Fruit fly (Drosophila melanogaster) whole organism, embryonic: Measurements from ENCODE around the gene CG46059.
A peak's percentile ranks its signal among the peaks of the same experiment; 100 is the strongest.

Source experiments
- Adf1 ChIP-seq: fragments of 200-800 bp; sonication (Bioruptor generic); IDR thresholded peaks from 2 replicates; pipeline ENCODE4 v1.3.6; 2022; ENCODE audit warnings: missing biosample characterization, missing genetic modification characterization
- Awh ChIP-seq: fragments of 200-800 bp; sonication (Bioruptor generic); IDR thresholded peaks from 2 replicates; pipeline ENCODE4, ENCODE4 v1.3.6; 2022; ENCODE audit warnings: missing biosample characterization, missing genetic modification characterization
- B-H2 ChIP-seq: fragments of 200-800 bp; sonication (Bioruptor generic); optimal IDR thresholded peaks from 2 replicates; lab custom pipeline; 2018; ENCODE audit warnings: missing biosample characterization, mild to moderate bottlenecking, missing genetic modification characterization
- BEAF-32 ChIP-seq: fragments of 200-800 bp; sonication (Bioruptor generic); optimal IDR thresholded peaks from 3 replicates; lab custom pipeline; 2017; ENCODE audit warnings: missing biosample characterization, missing genetic modification characterization, mild to moderate bottlenecking, moderate library complexity, missing genetic modification reagents
- BtbVII ChIP-seq: fragments of 200-800 bp; sonication (Bioruptor generic); optimal IDR thresholded peaks from 3 replicates; lab custom pipeline; 2017; ENCODE audit warnings: missing biosample characterization, mild to moderate bottlenecking, missing genetic modification characterization
- CG12299 ChIP-seq: fragments of 200-800 bp; sonication (Bioruptor generic); optimal IDR thresholded peaks from 2 replicates; lab custom pipeline; 2018; ENCODE audit warnings: missing biosample characterization, mild to moderate bottlenecking, missing genetic modification characterization
- CG14014 ChIP-seq: fragments of 200-800 bp; sonication (Bioruptor generic); IDR thresholded peaks from 2 replicates; pipeline ENCODE4 v1.3.6; 2022; ENCODE audit warnings: missing biosample characterization, missing genetic modification characterization
- CG15514 ChIP-seq: fragments of 200-800 bp; sonication (Bioruptor generic); optimal IDR thresholded peaks from 3 replicates; lab custom pipeline; 2017; ENCODE audit warnings: missing biosample characterization, missing genetic modification characterization, mild to moderate bottlenecking, moderate library complexity, missing genetic modification reagents
- CG17568 ChIP-seq: fragments of 200-800 bp; sonication (Bioruptor generic); optimal IDR thresholded peaks from 2 replicates; lab custom pipeline; 2018; ENCODE audit warnings: missing biosample characterization, mild to moderate bottlenecking, missing genetic modification characterization, moderate library complexity
- CG17912 ChIP-seq: fragments of 200-800 bp; sonication (Bioruptor generic); optimal IDR thresholded peaks from 2 replicates; lab custom pipeline; 2018; ENCODE audit warnings: missing biosample characterization, mild to moderate bottlenecking, missing genetic modification characterization
- CG1832 ChIP-seq: fragments of 200-800 bp; sonication (Bioruptor generic); optimal IDR thresholded peaks from 2 replicates; lab custom pipeline; 2017; ENCODE audit warnings: missing biosample characterization, mild to moderate bottlenecking, missing genetic modification characterization, inconsistent platforms
- CG18599 ChIP-seq: fragments of 200-800 bp; sonication (Bioruptor generic); optimal IDR thresholded peaks from 3 replicates; lab custom pipeline; 2017; ENCODE audit warnings: missing biosample characterization, missing genetic modification characterization, mild to moderate bottlenecking, moderate library complexity, missing genetic modification reagents
- CG18764 ChIP-seq: fragments of 200-800 bp; sonication (Bioruptor generic); optimal IDR thresholded peaks from 3 replicates; lab custom pipeline; 2016; ENCODE audit warnings: missing biosample characterization, missing genetic modification characterization
- CG2116 ChIP-seq: fragments of 200-800 bp; sonication (Bioruptor generic); optimal IDR thresholded peaks from 3 replicates; lab custom pipeline; 2018; ENCODE audit warnings: missing biosample characterization, mild to moderate bottlenecking, missing genetic modification characterization
- CG2199 ChIP-seq: fragments of 200-800 bp; sonication (Bioruptor generic); IDR thresholded peaks from 3 replicates; pipeline ENCODE4 v1.3.6; 2022; ENCODE audit warnings: missing biosample characterization, missing genetic modification characterization
- CG3065 ChIP-seq: fragments of 200-800 bp; sonication (Bioruptor generic); optimal IDR thresholded peaks from 2 replicates; lab custom pipeline; 2016; ENCODE audit warnings: missing biosample characterization, missing genetic modification characterization
- CG31365 ChIP-seq: fragments of 200-800 bp; sonication (Bioruptor generic); optimal IDR thresholded peaks from 2 replicates; lab custom pipeline; 2018; ENCODE audit warnings: missing biosample characterization, mild to moderate bottlenecking, missing genetic modification characterization
- CG7987 ChIP-seq: fragments of 200-800 bp; sonication (Bioruptor generic); optimal IDR thresholded peaks from 2 replicates; lab custom pipeline; 2018; ENCODE audit warnings: missing biosample characterization, mild to moderate bottlenecking, missing genetic modification characterization, moderate library complexity
- Chrac-16 ChIP-seq: fragments of 200-800 bp; sonication (Bioruptor generic); optimal IDR thresholded peaks from 3 replicates; lab custom pipeline; 2016; ENCODE audit warnings: missing biosample characterization, missing genetic modification characterization
- D ChIP-seq, 2 experiments: fragments of 200-800 bp in 1 of 2; fragments of >200 bp in 1 of 2; sonication (Bioruptor generic) in 1 of 2; optimal IDR thresholded peaks; 2 replicates in 1 of 2; 3 replicates in 1 of 2; lab custom pipeline; 2017; ENCODE audit warnings: mild to moderate bottlenecking in 1 of 2, missing biosample characterization in 1 of 2, missing genetic modification characterization in 1 of 2, missing genetic modification reagents in 1 of 2
- Dip3 ChIP-seq: fragments of 200-800 bp; sonication (Bioruptor generic); optimal IDR thresholded peaks from 3 replicates; lab custom pipeline; 2016; ENCODE audit warnings: missing biosample characterization, missing genetic modification characterization
- Eip74EF ChIP-seq, 2 experiments: fragments of 200-800 bp in 1 of 2; fragments of >200 bp in 1 of 2; sonication (Bioruptor generic) in 1 of 2; optimal IDR thresholded peaks; 2 replicates each; lab custom pipeline; 2017 to 2019; ENCODE audit warnings: missing biosample characterization in 2 of 2, missing genetic modification characterization in 2 of 2, mild to moderate bottlenecking in 1 of 2, moderate library complexity in 1 of 2
- Lpt ChIP-seq: fragments of >200 bp; optimal IDR thresholded peaks from 2 replicates; lab custom pipeline; 2018; ENCODE audit warnings: missing biosample characterization, missing genetic modification characterization
- MESR4 ChIP-seq: fragments of 200-800 bp; sonication (Bioruptor generic); optimal IDR thresholded peaks from 2 replicates; lab custom pipeline; 2018; ENCODE audit warnings: missing biosample characterization, mild to moderate bottlenecking, missing genetic modification characterization, moderate library complexity
- Med ChIP-seq: fragments of 200-800 bp; sonication (Bioruptor generic); peaks from one replicate; lab custom pipeline; 2016; ENCODE audit warnings: missing biosample characterization, missing genetic modification characterization, mild to moderate bottlenecking, inconsistent platforms, moderate library complexity
- Nf-YC ChIP-seq: fragments of 200-800 bp; optimal IDR thresholded peaks from 3 replicates; lab custom pipeline; 2019; ENCODE audit warnings: missing biosample characterization, mild to moderate bottlenecking, missing genetic modification characterization, moderate library complexity
- Opbp ChIP-seq: fragments of 200-800 bp; sonication (Bioruptor generic); IDR thresholded peaks from 3 replicates; pipeline ENCODE4 v1.3.6; 2022; ENCODE audit warnings: missing biosample characterization, missing genetic modification characterization; ENCODE audit not compliant: partially characterized antibody
- Ptx1 ChIP-seq: fragments of 200-800 bp; sonication (Bioruptor generic); IDR thresholded peaks from 2 replicates; pipeline ENCODE4 v1.3.6; 2022; ENCODE audit warnings: missing biosample characterization, missing genetic modification characterization
- Sox100B ChIP-seq: fragments of 200-800 bp; sonication (Bioruptor generic); optimal IDR thresholded peaks from 3 replicates; lab custom pipeline; 2018; ENCODE audit warnings: missing biosample characterization, mild to moderate bottlenecking, missing genetic modification characterization
- Spps ChIP-seq: fragments of 200-800 bp; sonication (Bioruptor generic); optimal IDR thresholded peaks from 2 replicates; lab custom pipeline; 2018; ENCODE audit warnings: missing biosample characterization, mild to moderate bottlenecking, missing genetic modification characterization
- Sry-δ ChIP-seq: fragments of 200-800 bp; sonication (Bioruptor generic); optimal IDR thresholded peaks from 2 replicates; lab custom pipeline; 2016; ENCODE audit warnings: missing biosample characterization, missing genetic modification characterization
- cas ChIP-seq: fragments of 200-800 bp; sonication (Bioruptor generic); IDR thresholded peaks from 2 replicates; pipeline ENCODE4 v1.3.6; 2022; ENCODE audit warnings: missing biosample characterization, missing genetic modification characterization
- chinmo ChIP-seq: fragments of 200-800 bp; sonication (Bioruptor generic); IDR thresholded peaks from 4 replicates; pipeline ENCODE4 v1.3.6; 2022; ENCODE audit warnings: missing biosample characterization, missing genetic modification characterization; ENCODE audit not compliant: partially characterized antibody
- corto ChIP-seq: fragments of 200-800 bp; sonication (Bioruptor generic); optimal IDR thresholded peaks from 2 replicates; lab custom pipeline; 2016; ENCODE audit warnings: missing biosample characterization, mild to moderate bottlenecking, missing genetic modification characterization, moderate library complexity
- grn ChIP-seq: fragments of 200-800 bp; sonication (Bioruptor generic); optimal IDR thresholded peaks from 3 replicates; lab custom pipeline; 2017; ENCODE audit warnings: missing biosample characterization, missing genetic modification characterization
- nom ChIP-seq: fragments of 200-800 bp; sonication (Bioruptor generic); optimal IDR thresholded peaks from 2 replicates; lab custom pipeline; 2017; ENCODE audit warnings: missing biosample characterization, missing genetic modification characterization, mild to moderate bottlenecking, moderate library complexity, missing genetic modification reagents
- phol ChIP-seq: fragments of 200-800 bp; sonication (Bioruptor generic); optimal IDR thresholded peaks from 3 replicates; lab custom pipeline; 2018; ENCODE audit warnings: missing biosample characterization, mild to moderate bottlenecking, missing genetic modification characterization, moderate library complexity
- rib ChIP-seq: fragments of 200-800 bp; sonication (Bioruptor generic); IDR thresholded peaks from 2 replicates; pipeline ENCODE4 v1.3.6; 2022; ENCODE audit warnings: missing biosample characterization, missing genetic modification characterization
- unc-4 ChIP-seq: fragments of 200-800 bp; sonication (Bioruptor generic); IDR thresholded peaks from 2 replicates; pipeline ENCODE4 v1.3.6; 2022; ENCODE audit warnings: missing biosample characterization, missing genetic modification characterization; ENCODE audit not compliant: partially characterized antibody
- vvl ChIP-seq: fragments of 200-800 bp; sonication (Bioruptor generic); IDR thresholded peaks from 2 replicates; pipeline ENCODE4 v1.3.6; 2022; ENCODE audit warnings: missing biosample characterization, missing genetic modification characterization
- zf30C ChIP-seq: fragments of 200-800 bp; sonication (Bioruptor generic); optimal IDR thresholded peaks from 3 replicates; lab custom pipeline; 2018; ENCODE audit warnings: missing biosample characterization, mild to moderate bottlenecking, missing genetic modification characterization
- zfh2 ChIP-seq: fragments of 200-800 bp; sonication (Bioruptor generic); optimal IDR thresholded peaks from 2 replicates; lab custom pipeline; 2016; ENCODE audit warnings: missing biosample characterization, missing genetic modification characterization

CG46059 gene

dm6 chr2L:19134814-19135523, 48.6 kb downstream of the CG46059 start, which contains the start of gene Polr1D (continued):
- TF ChIP-seq Lpt (GFP tag; lab: Kevin White, UChicago), result peak; percentile 71
- TF ChIP-seq MESR4 (GFP tag; lab: Kevin White, UChicago), result no peak
- no peak for TF ChIP-seq CG17912 (GFP tag; lab: Kevin White, UChicago)
- 0 out of 2 replicates have a peak, but pooled peaks have one; percentile 35 for TF ChIP-seq Ptx1
- TF ChIP-seq CG18599 (GFP tag; lab: Kevin White, UChicago), result peak; percentile 17
- no peak for TF ChIP-seq CG18764 (GFP tag; lab: Kevin White, UChicago)
- TF ChIP-seq CG12299 (tag; lab: Kevin White, UChicago), result peak; percentile 54
- no peak for TF ChIP-seq Chrac-16 (GFP tag; lab: Kevin White, UChicago)
- peak; percentile 3 for TF ChIP-seq Nf-YC
- TF ChIP-seq CG7987 (GFP tag; lab: Kevin White, UChicago), result no peak
- TF ChIP-seq CG1832 (GFP tag; lab: Kevin White, UChicago), result peak; percentile 41
- TF ChIP-seq zfh2, result no peak
- TF ChIP-seq CG15514 (GFP tag; lab: Kevin White, UChicago), result no peak
- TF ChIP-seq vvl (GFP tag; lab: Robert Waterston, UW), result peak; percentile 57; the same call in 1 of the 2 replicates
- peak; percentile 91 for TF ChIP-seq D (optimal IDR thresholded peaks at IDR 0.05; lab: Kevin White, UChicago)
- no peak for TF ChIP-seq D (GFP tag; optimal IDR thresholded peaks at IDR 0.05; lab: Kevin White, UChicago)
- TF ChIP-seq CG17568 (GFP tag; lab: Kevin White, UChicago), result no peak
- TF ChIP-seq Spps, result no peak
- no peak for TF ChIP-seq Sry-δ (GFP tag; lab: Kevin White, UChicago)
- TF ChIP-seq BEAF-32, result no peak
- TF ChIP-seq BtbVII (GFP tag; lab: Kevin White, UChicago), result no peak
- TF ChIP-seq CG14014 (GFP tag; lab: Robert Waterston, UW), result no peak
- no peak for TF ChIP-seq zf30C
- peak; percentile 12 for TF ChIP-seq nom (GFP tag; lab: Kevin White, UChicago)
- no peak for TF ChIP-seq corto
- TF ChIP-seq unc-4 (GFP tag; lab: Robert Waterston, UW), result 0 out of 2 replicates have a peak, but pooled peaks have one; percentile 26
- TF ChIP-seq Adf1, result peak; percentile 54
- no peak for TF ChIP-seq Opbp (GFP tag; lab: Robert Waterston, UW)

dm6 chr2L:19134366-19134689, 49.3 kb downstream of the CG46059 start:
- TF ChIP-seq Eip74EF (GFP tag; optimal IDR thresholded peaks at IDR 0.05; lab: Kevin White, UChicago), result peak in 1 of 2 experiments; percentile 80
- no peak for TF ChIP-seq cas (GFP tag; lab: Robert Waterston, UW)
- TF ChIP-seq grn, result no peak
- peak; percentile 58; the same call in 2 of the 3 replicates for TF ChIP-seq CG2199 (GFP tag; lab: Robert Waterston, UW)
- no peak for TF ChIP-seq CG31365 (tag; lab: Kevin White, UChicago)
- peak; percentile 51; the same call in 2 of the 4 replicates for TF ChIP-seq chinmo
- TF ChIP-seq CG2116 (GFP tag; lab: Kevin White, UChicago), result no peak
- no peak for TF ChIP-seq Dip3 (GFP tag; lab: Kevin White, UChicago)
- TF ChIP-seq Med (GFP tag; lab: Kevin White, UChicago), result peak; percentile 71
- no peak for TF ChIP-seq B-H2 (GFP tag; lab: Kevin White, UChicago)
- peak; percentile 11 for TF ChIP-seq CG3065 (GFP tag; lab: Kevin White, UChicago)
- no peak for TF ChIP-seq phol (tag; lab: Kevin White, UChicago)
- peak; percentile 24 for TF ChIP-seq Sox100B
- 0 out of 2 replicates have a peak, but pooled peaks have one; percentile 18 for TF ChIP-seq Awh
- 0 out of 2 replicates have a peak, but pooled peaks have one; percentile 22 for TF ChIP-seq rib (GFP tag; lab: Robert Waterston, UW)
- peak; percentile 56 for TF ChIP-seq vvl (GFP tag; lab: Robert Waterston, UW)
